Worm (Caenorhabditis elegans) whole organism, L1 larva: ENCODE data around the gene mig-38.

ENCODE experiments used
- C04F5.9 ChIP-seq: sonication (generic microtip); optimal IDR thresholded peaks from 2 replicates; lab custom pipeline; 2016; ENCODE audit warnings: missing genetic modification characterization, missing compliant biosample characterization
- C16A3.4 ChIP-seq: fragments of 150-350 bp; optimal IDR thresholded peaks from 2 replicates; lab custom pipeline; 2014; ENCODE audit warnings: missing biosample characterization, missing genetic modification characterization
- F16B12.6 ChIP-seq: fragments of 150-350 bp; optimal IDR thresholded peaks from 2 replicates; lab custom pipeline; 2014; ENCODE audit warnings: missing biosample characterization, missing genetic modification characterization
- Y116A8C.19 ChIP-seq: sonication (generic microtip); optimal IDR thresholded peaks from 2 replicates; lab custom pipeline; 2016; ENCODE audit warnings: missing compliant biosample characterization, missing genetic modification characterization, borderline replicate concordance
- ceh-63 ChIP-seq: fragments of 200-800 bp; sonication (Bioruptor generic); optimal IDR thresholded peaks from 2 replicates; lab custom pipeline; 2018; ENCODE audit warnings: mild to moderate bottlenecking, missing genetic modification characterization, missing compliant biosample characterization
- ceh-8 ChIP-seq: fragments of 200-800 bp; sonication (Bioruptor generic); optimal IDR thresholded peaks from 2 replicates; lab custom pipeline; 2018; ENCODE audit warnings: mild to moderate bottlenecking, missing genetic modification characterization, moderate library complexity, missing compliant biosample characterization
- ceh-88 ChIP-seq: fragments of 200-800 bp; sonication (Bioruptor generic); IDR thresholded peaks from 2 replicates; pipeline ENCODE4 v1.3.6; 2022; ENCODE audit warnings: missing genetic modification characterization, missing compliant biosample characterization
- dsc-1 ChIP-seq: sonication (generic microtip); optimal IDR thresholded peaks from 2 replicates; lab custom pipeline; 2016; ENCODE audit warnings: mild to moderate bottlenecking, missing genetic modification characterization, missing compliant biosample characterization
- efl-1 ChIP-seq, 4 experiments: fragments of 150-350 bp; optimal IDR thresholded peaks in 3 of 4; peaks in 1 of 4; 1 replicate in 1 of 4; 2 replicates in 3 of 4; lab custom pipeline; 2014; ENCODE audit warnings: missing biosample characterization in 2 of 4, missing genetic modification characterization in 2 of 4, missing genetic modification reagents in 2 of 4
- egl-13 ChIP-seq: sonication (generic microtip); optimal IDR thresholded peaks from 2 replicates; lab custom pipeline; 2016; ENCODE audit warnings: missing genotype, missing genetic modification reagents, missing genetic modification characterization, missing compliant biosample characterization
- egl-27 ChIP-seq, 2 experiments: fragments of 150-350 bp in 1 of 2; sonication (generic microtip); optimal IDR thresholded peaks; 3 replicates each; lab custom pipeline; 2017 to 2018; ENCODE audit warnings: missing biosample characterization in 2 of 2, missing genetic modification characterization in 2 of 2, missing genetic modification reagents in 2 of 2
- elt-3 ChIP-seq, 6 experiments: fragments of 150-350 bp in 1 of 6; sonication (generic microtip); optimal IDR thresholded peaks; 2 replicates each; lab custom pipeline; 2017 to 2018; ENCODE audit warnings: missing biosample characterization in 6 of 6, missing genetic modification characterization in 6 of 6, inconsistent platforms in 1 of 6
- fkh-4 ChIP-seq: sonication (generic microtip); optimal IDR thresholded peaks from 2 replicates; lab custom pipeline; 2016; ENCODE audit warnings: missing compliant biosample characterization, missing genetic modification characterization, borderline replicate concordance
- fos-1 ChIP-seq: fragments of 150-350 bp; optimal IDR thresholded peaks from 2 replicates; lab custom pipeline; 2014; ENCODE audit warnings: missing biosample characterization, missing genetic modification characterization
- grh-1 ChIP-seq: fragments of 200-800 bp; sonication (Bioruptor generic); IDR thresholded peaks from 2 replicates; pipeline ENCODE4 v1.3.6; 2022; ENCODE audit warnings: missing genetic modification reagents, missing genetic modification characterization, missing compliant biosample characterization
- hlh-17 ChIP-seq: fragments of 200-800 bp; sonication (Bioruptor generic); optimal IDR thresholded peaks from 2 replicates; lab custom pipeline; 2018; ENCODE audit warnings: missing genetic modification characterization, mild to moderate bottlenecking, missing compliant biosample characterization, moderate library complexity, borderline replicate concordance
- hpl-2 ChIP-seq: fragments of 150-350 bp; optimal IDR thresholded peaks from 2 replicates; lab custom pipeline; 2014; ENCODE audit warnings: missing biosample characterization, missing genetic modification reagents, missing genetic modification characterization
- irx-1 ChIP-seq: sonication (generic microtip); optimal IDR thresholded peaks from 2 replicates; lab custom pipeline; 2016; ENCODE audit warnings: missing genetic modification characterization, missing compliant biosample characterization
- jun-1 ChIP-seq: fragments of 150-350 bp; optimal IDR thresholded peaks from 2 replicates; lab custom pipeline; 2014; ENCODE audit warnings: missing biosample characterization, missing genetic modification reagents, missing genetic modification characterization
- lin-14 ChIP-seq: fragments of 200-800 bp; sonication (Bioruptor generic); optimal IDR thresholded peaks from 2 replicates; lab custom pipeline; 2018; ENCODE audit warnings: mild to moderate bottlenecking, missing genetic modification characterization, moderate library complexity, missing compliant biosample characterization
- lin-35 ChIP-seq, 2 experiments: fragments of 150-350 bp; optimal IDR thresholded peaks; 2 replicates each; lab custom pipeline; 2014; ENCODE audit warnings: missing biosample characterization in 2 of 2, missing genetic modification characterization in 2 of 2, missing genetic modification reagents in 2 of 2
- lir-3 ChIP-seq: sonication (generic microtip); optimal IDR thresholded peaks from 2 replicates; lab custom pipeline; 2016; ENCODE audit warnings: mild to moderate bottlenecking, missing genetic modification characterization, moderate library complexity, missing compliant biosample characterization; ENCODE audit not compliant: poor library complexity
- nhr-11 ChIP-seq: fragments of 150-350 bp; optimal IDR thresholded peaks from 2 replicates; lab custom pipeline; 2014; ENCODE audit warnings: missing biosample characterization, missing genetic modification characterization
- nhr-71 ChIP-seq: sonication (generic microtip); optimal IDR thresholded peaks from 2 replicates; lab custom pipeline; 2016; ENCODE audit warnings: mild to moderate bottlenecking, missing genetic modification characterization, moderate library complexity, missing compliant biosample characterization
- nhr-85 ChIP-seq: sonication (generic microtip); peaks from one replicate; lab custom pipeline; 2016; ENCODE audit warnings: missing genetic modification characterization, inconsistent platforms, missing compliant biosample characterization
- nhr-90 ChIP-seq: sonication (generic microtip); optimal IDR thresholded peaks from 2 replicates; lab custom pipeline; 2016; ENCODE audit warnings: mild to moderate bottlenecking, missing genetic modification characterization, missing compliant biosample characterization; ENCODE audit not compliant: poor library complexity
- pax-3 ChIP-seq: fragments of 200-800 bp; sonication (Bioruptor generic); optimal IDR thresholded peaks from 2 replicates; lab custom pipeline; 2018; ENCODE audit warnings: mild to moderate bottlenecking, missing genetic modification characterization, moderate library complexity, missing compliant biosample characterization
- rnt-1 ChIP-seq: sonication (generic microtip); optimal IDR thresholded peaks from 2 replicates; lab custom pipeline; 2016; ENCODE audit warnings: mild to moderate bottlenecking, missing genetic modification characterization, moderate library complexity, missing compliant biosample characterization
- skn-1 ChIP-seq: fragments of 150-350 bp; optimal IDR thresholded peaks from 2 replicates; lab custom pipeline; 2014; ENCODE audit warnings: missing biosample characterization, missing genetic modification characterization
- snpc-4 ChIP-seq: fragments of 150-350 bp; optimal IDR thresholded peaks from 2 replicates; lab custom pipeline; 2014; ENCODE audit warnings: missing biosample characterization, missing genetic modification characterization
- snu-23 ChIP-seq: sonication (generic microtip); optimal IDR thresholded peaks from 2 replicates; lab custom pipeline; 2016; ENCODE audit warnings: missing genetic modification characterization, missing compliant biosample characterization
- sox-4 ChIP-seq: sonication (generic microtip); optimal IDR thresholded peaks from 2 replicates; lab custom pipeline; 2016; ENCODE audit warnings: missing genetic modification characterization, missing compliant biosample characterization
- swsn-7 ChIP-seq: sonication (generic microtip); optimal IDR thresholded peaks from 2 replicates; lab custom pipeline; 2016; ENCODE audit warnings: missing genetic modification characterization, missing compliant biosample characterization
- tbx-2 ChIP-seq: sonication (generic microtip); optimal IDR thresholded peaks from 2 replicates; lab custom pipeline; 2016; ENCODE audit warnings: missing genetic modification characterization, missing compliant biosample characterization
- tlp-1 ChIP-seq: fragments of 150-350 bp; optimal IDR thresholded peaks from 2 replicates; lab custom pipeline; 2014; ENCODE audit warnings: missing biosample characterization, missing genetic modification characterization
- unc-130 ChIP-seq: fragments of 150-350 bp; optimal IDR thresholded peaks from 2 replicates; lab custom pipeline; 2017; ENCODE audit warnings: missing biosample characterization, missing genetic modification characterization, inconsistent platforms
- unc-30 ChIP-seq: sonication (generic microtip); optimal IDR thresholded peaks from 2 replicates; lab custom pipeline; 2017; ENCODE audit warnings: missing biosample characterization, missing genetic modification characterization
- unc-62 ChIP-seq: fragments of 150-350 bp; optimal IDR thresholded peaks from 2 replicates; lab custom pipeline; 2014; ENCODE audit warnings: missing biosample characterization, missing genetic modification reagents, missing genetic modification characterization
- zip-4 ChIP-seq: fragments of 200-800 bp; sonication (Bioruptor generic); optimal IDR thresholded peaks from 2 replicates; lab custom pipeline; 2018; ENCODE audit warnings: mild to moderate bottlenecking, missing genetic modification characterization, moderate library complexity, missing compliant biosample characterization
- ztf-4 ChIP-seq: fragments of 150-350 bp; optimal IDR thresholded peaks from 2 replicates; lab custom pipeline; 2014; ENCODE audit warnings: missing biosample characterization, missing genetic modification characterization

Gene mig-38

ce11 chrIV:11566146-11566545 lies 27.9 kb upstream of the mig-38 start, which contains the start of gene sec-24.1 (continued):
- TF ChIP-seq hlh-17 (GFP tag; lab: Kevin White, UChicago) (no peak), snpc-4 (peak; percentile 62), ceh-8 (GFP tag; lab: Kevin White, UChicago) (peak; percentile 69), nhr-11 (tag; lab: Kevin White, UChicago) (peak; percentile 87), nhr-85 (peak; percentile 95), unc-30 (tag; lab: Kevin White, UChicago) (no peak), grh-1 (GFP tag; lab: Robert Waterston, UW) (peak; percentile 87), skn-1 (tag; lab: Kevin White, UChicago) (peak; percentile 88), swsn-7 (peak; percentile 93), efl-1 (optimal IDR thresholded peaks at IDR 0.05; lab: Kevin White, UChicago) (peak; percentile 93 to 97), efl-1 (GFP tag; optimal IDR thresholded peaks at IDR 0.05 in 1 of 2; lab: Kevin White, UChicago) (peak; percentile 91 to 100), fkh-4 (tag; lab: Kevin White, UChicago) (peak; percentile 55), irx-1 (tag; lab: Kevin White, UChicago) (peak; percentile 79)

- TF ChIP-seq efl-1 (optimal IDR thresholded peaks at IDR 0.05; lab: Kevin White, UChicago) (no peak), efl-1 (GFP tag; optimal IDR thresholded peaks at IDR 0.05 in 1 of 2; lab: Kevin White, UChicago) (peak in 1 of 2 experiments; percentile 85), swsn-7 (no peak), elt-3 (tag; optimal IDR thresholded peaks at IDR 0.05; lab: Kevin White, UChicago) (no peak), egl-13 (tag; lab: Kevin White, UChicago) (no peak), nhr-85 (peak; percentile 16), hpl-2 (GFP tag; lab: Kevin White, UChicago) (no peak), tbx-2 (tag; lab: Kevin White, UChicago) (no peak), sox-4 (tag; lab: Kevin White, UChicago) (no peak), lir-3 (tag; lab: Kevin White, UChicago) (no peak)
These were observed 25.6 kb upstream of the mig-38 start for ce11 chrIV:11568249-11568940.

DNA sequence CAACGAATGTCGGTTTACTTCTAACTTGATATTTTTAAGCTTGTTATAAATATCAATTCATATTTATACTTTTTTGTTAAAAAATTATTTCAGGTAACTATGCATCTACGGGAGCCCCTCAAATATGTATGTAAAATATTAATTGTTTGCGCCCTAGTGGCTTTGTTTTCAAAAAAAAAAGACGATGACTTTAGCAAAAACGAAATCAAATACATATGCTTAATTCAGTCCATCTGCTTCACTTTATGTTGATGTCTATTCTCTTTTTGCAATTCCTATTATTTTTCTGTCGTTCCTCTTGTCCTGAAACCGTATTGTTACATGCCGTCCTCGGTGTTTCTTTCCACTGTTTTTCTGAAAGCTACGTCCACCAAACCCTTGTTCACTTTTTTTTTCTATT lies 24.2 kb upstream of the mig-38 start:
- TF ChIP-seq sox-4 (tag; lab: Kevin White, UChicago) (no peak), unc-62 (GFP tag; lab: Kevin White, UChicago) (no peak), unc-130 (tag; lab: Kevin White, UChicago) (no peak), fkh-4 (tag; lab: Kevin White, UChicago) (peak; percentile 81), dsc-1 (peak; percentile 92), C04F5.9 (no peak), Y116A8C.19 (tag; lab: Kevin White, UChicago) (no peak), lir-3 (tag; lab: Kevin White, UChicago) (no peak), snpc-4 (no peak), ceh-63 (no peak), ceh-8 (GFP tag; lab: Kevin White, UChicago) (no peak), zip-4 (GFP tag; lab: Kevin White, UChicago) (no peak), rnt-1 (tag; lab: Kevin White, UChicago) (no peak), ceh-88 (GFP tag; lab: Robert Waterston, UW) (no peak), C16A3.4 (tag; lab: Kevin White, UChicago) (no peak), nhr-71 (no peak)

- TF ChIP-seq irx-1 (tag; lab: Kevin White, UChicago) = no peak
- peak; percentile 36 for TF ChIP-seq nhr-85
- TF ChIP-seq, all 84 proteins: peak for 1
These were observed 23.8 kb upstream of the mig-38 start, which contains the start of gene srgp-1 for ce11 chrIV:11570200-11570599. Gene srgp-1, plus strand, starts transcription at chrIV:11570500.

DNA sequence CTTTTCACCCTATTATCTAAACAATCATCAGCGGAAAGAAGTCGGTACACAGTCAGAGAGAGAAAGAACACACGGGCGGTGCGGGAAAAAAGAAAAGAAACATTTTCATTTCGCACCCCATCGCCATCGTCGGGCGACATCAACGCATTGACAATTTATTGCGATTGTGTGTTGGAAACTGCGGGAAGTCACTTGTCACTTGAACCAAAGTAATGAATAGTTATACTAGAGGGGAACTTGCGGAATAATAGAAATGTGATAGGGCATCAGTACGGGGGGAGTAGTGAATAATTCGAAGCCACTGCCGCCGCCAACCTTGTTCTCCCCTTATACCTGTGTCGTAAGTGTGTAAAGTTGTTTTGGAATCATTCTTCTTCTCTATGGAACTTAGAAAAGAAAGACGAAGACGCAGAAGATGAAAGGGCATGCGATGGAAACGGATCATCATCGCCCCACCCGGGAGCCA lies 22.6 kb upstream of the mig-38 start:
- TF ChIP-seq F16B12.6 (no peak), jun-1 (no peak), lin-14 (peak; percentile 92), grh-1 (GFP tag; lab: Robert Waterston, UW) (no peak), fos-1 (no peak), C04F5.9 (peak; percentile 10), ceh-63 (no peak), pax-3 (tag; lab: Kevin White, UChicago) (no peak), snu-23 (GFP tag; lab: Kevin White, UChicago) (peak; percentile 37), ceh-88 (GFP tag; lab: Robert Waterston, UW) (no peak), skn-1 (tag; lab: Kevin White, UChicago) (no peak), tlp-1 (tag; lab: Kevin White, UChicago) (no peak), efl-1 (optimal IDR thresholded peaks at IDR 0.05; lab: Kevin White, UChicago) (no peak), efl-1 (GFP tag; optimal IDR thresholded peaks at IDR 0.05 in 1 of 2; lab: Kevin White, UChicago) (peak in 1 of 2 experiments; percentile 75), ztf-4 (tag; lab: Kevin White, UChicago) (no peak), hlh-17 (GFP tag; lab: Kevin White, UChicago) (no peak), lin-35 (GFP tag; optimal IDR thresholded peaks at IDR 0.05; lab: Kevin White, UChicago) (peak in 1 of 2 experiments; percentile 18), egl-27 (tag; optimal IDR thresholded peaks at IDR 0.05; lab: Kevin White, UChicago) (no peak), nhr-90 (tag; lab: Kevin White, UChicago) (no peak)
